Worm (Caenorhabditis elegans): ENCODE data around the gene ppm-2.

The ppm-2 gene

ce11 chrIII:4649363-4649768, 928 bp upstream of the ppm-2 start:
- peak; percentile 84 for TF ChIP-seq pax-3 (tag; optimal IDR thresholded peaks at IDR 0.05)
- no peak for TF ChIP-seq unc-30 (tag; optimal IDR thresholded peaks at IDR 0.05)
- TF ChIP-seq efl-1 (optimal IDR thresholded peaks at IDR 0.05): peak; percentile 86 to 91
- TF ChIP-seq efl-1 (GFP tag; optimal IDR thresholded peaks at IDR 0.05 in 1 of 2): peak; percentile 72 to 97
- peak; percentile 65 for TF ChIP-seq zip-4 (GFP tag; optimal IDR thresholded peaks at IDR 0.05)
- peak; percentile 76 for TF ChIP-seq snpc-4 (tag; optimal IDR thresholded peaks at IDR 0.05)
- peak; percentile 92 for TF ChIP-seq swsn-7 (tag; optimal IDR thresholded peaks at IDR 0.05)
- TF ChIP-seq fkh-4 (tag; optimal IDR thresholded peaks at IDR 0.05; ENCODE audit: borderline replicate concordance): peak; percentile 44
- TF ChIP-seq skn-1 (tag; optimal IDR thresholded peaks at IDR 0.05): peak; percentile 81
- peak; percentile 90 for TF ChIP-seq ztf-4 (tag; optimal IDR thresholded peaks at IDR 0.05)
- peak; percentile 51 for TF ChIP-seq F16B12.6 (tag; optimal IDR thresholded peaks at IDR 0.05)
- TF ChIP-seq nhr-90 (tag; optimal IDR thresholded peaks at IDR 0.05; ENCODE audit: poor library complexity): peak; percentile 93
- peak; percentile 82 for TF ChIP-seq egl-13 (tag; optimal IDR thresholded peaks at IDR 0.05)
- peak; percentile 90 for TF ChIP-seq elt-2 (tag; optimal IDR thresholded peaks at IDR 0.05)
- peak; percentile 89 for TF ChIP-seq unc-86 (tag; optimal IDR thresholded peaks at IDR 0.05)
- TF ChIP-seq lin-15B (tag; optimal IDR thresholded peaks at IDR 0.05): peak; percentile 60
- TF ChIP-seq ztf-11 (tag; optimal IDR thresholded peaks at IDR 0.05): peak in 1 of 2 experiments; percentile 30
- TF ChIP-seq unc-130 (tag; optimal IDR thresholded peaks at IDR 0.05): peak; percentile 90
- TF ChIP-seq fos-1 (tag; optimal IDR thresholded peaks at IDR 0.05): peak; percentile 65
- peak; percentile 73 for TF ChIP-seq dsc-1 (tag; optimal IDR thresholded peaks at IDR 0.05)
- peak; percentile 42 for TF ChIP-seq mef-2 (tag; optimal IDR thresholded peaks at IDR 0.05)
- peak in 5 of 6 experiments; percentile 36 to 97 (median 82) for TF ChIP-seq elt-3 (tag; optimal IDR thresholded peaks at IDR 0.05)
- peak; percentile 58 for TF ChIP-seq vab-15 (tag; optimal IDR thresholded peaks at IDR 0.05)
- no peak for TF ChIP-seq fkh-10 (GFP tag; optimal IDR thresholded peaks at IDR 0.05)
- peak; percentile 84 for TF ChIP-seq C04F5.9 (tag; optimal IDR thresholded peaks at IDR 0.05)
- peak; percentile 87 for TF ChIP-seq irx-1 (tag; optimal IDR thresholded peaks at IDR 0.05)
- TF ChIP-seq pqm-1 (tag; optimal IDR thresholded peaks at IDR 0.05): peak; percentile 40
- TF ChIP-seq mab-9 (GFP tag; IDR thresholded peaks at IDR 0.05): peak; percentile 73
- no peak for TF ChIP-seq nhr-84 (tag; optimal IDR thresholded peaks at IDR 0.05)
- no peak for TF ChIP-seq tlp-1 (tag; optimal IDR thresholded peaks at IDR 0.05)
- no peak for TF ChIP-seq efl-3 (GFP tag; optimal IDR thresholded peaks at IDR 0.05)
- TF ChIP-seq hlh-17 (GFP tag; optimal IDR thresholded peaks at IDR 0.05; ENCODE audit: borderline replicate concordance): no peak
- TF ChIP-seq sox-4 (tag; optimal IDR thresholded peaks at IDR 0.05): no peak
- peak; percentile 96 for TF ChIP-seq mep-1 (tag; optimal IDR thresholded peaks at IDR 0.05)
- no peak for TF ChIP-seq ama-1 (optimal IDR thresholded peaks at IDR 0.05)
- peak; percentile 94 for TF ChIP-seq nhr-47 (tag; optimal IDR thresholded peaks at IDR 0.05)
- no peak for TF ChIP-seq nhr-12 (tag; optimal IDR thresholded peaks at IDR 0.05)
- TF ChIP-seq ceh-82 (tag; optimal IDR thresholded peaks at IDR 0.05): peak; percentile 47 to 81 (median 66)
- TF ChIP-seq C34B4.2 (tag; optimal IDR thresholded peaks at IDR 0.05): no peak
- peak; percentile 93 for TF ChIP-seq fkh-8 (tag; optimal IDR thresholded peaks at IDR 0.05)
- TF ChIP-seq hpl-2 (GFP tag; optimal IDR thresholded peaks at IDR 0.05): peak; percentile 91
- no peak for TF ChIP-seq zag-1 (tag; optimal IDR thresholded peaks at IDR 0.05)
- TF ChIP-seq lin-35 (GFP tag; optimal IDR thresholded peaks at IDR 0.05): peak; percentile 83 to 91
- TF ChIP-seq ets-5 (GFP tag; IDR thresholded peaks at IDR 0.05): no peak
- TF ChIP-seq ces-1 (GFP tag; optimal IDR thresholded peaks at IDR 0.05): no peak
- TF ChIP-seq aha-1 (tag; optimal IDR thresholded peaks at IDR 0.05): peak; percentile 55
- TF ChIP-seq xbp-1 (tag; optimal IDR thresholded peaks at IDR 0.05): peak; percentile 89
- peak; percentile 65 for TF ChIP-seq nhr-11 (tag; optimal IDR thresholded peaks at IDR 0.05)
- peak; percentile 98 for TF ChIP-seq nhr-20 (tag; optimal IDR thresholded peaks at IDR 0.05)
- TF ChIP-seq dpl-1 (GFP tag; optimal IDR thresholded peaks at IDR 0.05): peak; percentile 72 to 78 (median 72)
- peak; percentile 91 for TF ChIP-seq lin-13 (GFP tag; optimal IDR thresholded peaks at IDR 0.05)
- no peak for TF ChIP-seq sptf-1 (tag; optimal IDR thresholded peaks at IDR 0.05)
- TF ChIP-seq nhr-28 (tag; optimal IDR thresholded peaks at IDR 0.05): peak; percentile 9
- TF ChIP-seq sup-37 (GFP tag; optimal IDR thresholded peaks at IDR 0.05): peak; percentile 76
